Fruit fly (Drosophila melanogaster): Measurements from ENCODE around the gene Blos4.

Blos4 gene

dm6 chr3L:10922973-10923372, 44.1 kb downstream of the Blos4 start:
- no peak for TF ChIP-seq dac (GFP tag; optimal IDR thresholded peaks at IDR 0.05)
- peak; percentile 33 for TF ChIP-seq CG6808 (GFP tag; optimal IDR thresholded peaks at IDR 0.05)
- TF ChIP-seq CG6792 (GFP tag; optimal IDR thresholded peaks at IDR 0.05), result peak; percentile 16
- no peak for TF ChIP-seq vri (GFP tag; optimal IDR thresholded peaks at IDR 0.05)
- no peak for TF ChIP-seq eg (GFP tag; IDR thresholded peaks at IDR 0.05)
- peak; percentile 77 for TF ChIP-seq CG10631 (GFP tag; optimal IDR thresholded peaks at IDR 0.05)
- TF ChIP-seq CG11294 (GFP tag; IDR thresholded peaks at IDR 0.05), result no peak
- no peak for TF ChIP-seq Eip75B (GFP tag; optimal IDR thresholded peaks at IDR 0.05)
- TF ChIP-seq CG11902 (GFP tag; optimal IDR thresholded peaks at IDR 0.05), result no peak
- TF ChIP-seq CG4318 (GFP tag; optimal IDR thresholded peaks at IDR 0.05), result peak; percentile 56
- TF ChIP-seq Lpt (GFP tag; optimal IDR thresholded peaks at IDR 0.05), result no peak
- TF ChIP-seq CG16779 (tag; optimal IDR thresholded peaks at IDR 0.05), result peak; percentile 3
- no peak for TF ChIP-seq CG6854 (GFP tag; optimal IDR thresholded peaks at IDR 0.05)
- TF ChIP-seq CG8632 (GFP tag; optimal IDR thresholded peaks at IDR 0.05), result peak; percentile 31
- TF ChIP-seq net (GFP tag; optimal IDR thresholded peaks at IDR 0.05), result peak; percentile 14
- TF ChIP-seq Ets21C (GFP tag; optimal IDR thresholded peaks at IDR 0.05), result no peak
- TF ChIP-seq CG7368 (GFP tag; optimal IDR thresholded peaks at IDR 0.05), result no peak
- no peak for TF ChIP-seq lz (GFP tag; optimal IDR thresholded peaks at IDR 0.05)
- TF ChIP-seq achi (GFP tag; optimal IDR thresholded peaks at IDR 0.05), result peak; percentile 49
- TF ChIP-seq CG9139 (GFP tag; optimal IDR thresholded peaks at IDR 0.05), result no peak
- TF ChIP-seq Sox102F (GFP tag; optimal IDR thresholded peaks at IDR 0.05), result no peak
- TF ChIP-seq CG8319 (GFP tag; optimal IDR thresholded peaks at IDR 0.05), result no peak
- TF ChIP-seq OdsH (GFP tag; optimal IDR thresholded peaks at IDR 0.05), result peak; percentile 51
- TF ChIP-seq CG3919 (GFP tag; optimal IDR thresholded peaks at IDR 0.05), result no peak
- TF ChIP-seq fd85E (GFP tag; optimal IDR thresholded peaks at IDR 0.05), result no peak
- TF ChIP-seq acj6 (GFP tag; optimal IDR thresholded peaks at IDR 0.05), result peak; percentile 30
- peak; percentile 86 for TF ChIP-seq Ets96B (tag; optimal IDR thresholded peaks at IDR 0.05)
- no peak for TF ChIP-seq topi (GFP tag; optimal IDR thresholded peaks at IDR 0.05)
- TF ChIP-seq CG31627 (GFP tag; optimal IDR thresholded peaks at IDR 0.05), result no peak
- peak; percentile 76 for TF ChIP-seq CG8119 (GFP tag; IDR thresholded peaks at IDR 0.05)
- no peak for TF ChIP-seq fkh (GFP tag; optimal IDR thresholded peaks at IDR 0.05)
- peak; percentile 45 for TF ChIP-seq CG34406 (GFP tag; optimal IDR thresholded peaks at IDR 0.05)
- peak; percentile 68 for TF ChIP-seq CG15336 (GFP tag; IDR thresholded peaks at IDR 0.05)
- TF ChIP-seq Blimp-1 (GFP tag; optimal IDR thresholded peaks at IDR 0.05), result no peak
- no peak for TF ChIP-seq Met (GFP tag; optimal IDR thresholded peaks at IDR 0.05)
- TF ChIP-seq Gug (GFP tag; IDR thresholded peaks at IDR 0.05), result no peak
- TF ChIP-seq CG6163 (GFP tag; IDR thresholded peaks at IDR 0.05), result no peak
- peak; percentile 74 to 79 for TF ChIP-seq ss (GFP tag; optimal IDR thresholded peaks at IDR 0.05)
- no peak for TF ChIP-seq cyc (GFP tag; optimal IDR thresholded peaks at IDR 0.05)
- TF ChIP-seq Sox14 (GFP tag; optimal IDR thresholded peaks at IDR 0.05), result no peak
- TF ChIP-seq CG1621 (tag; optimal IDR thresholded peaks at IDR 0.05), result peak; percentile 21
- TF ChIP-seq CG3032 (tag; optimal IDR thresholded peaks at IDR 0.05), result peak; percentile 84
- TF ChIP-seq dsx (GFP tag; optimal IDR thresholded peaks at IDR 0.05; ENCODE audit: poor library complexity, severe bottlenecking), result peak; percentile 85
- TF ChIP-seq Hr38 (GFP tag; optimal IDR thresholded peaks at IDR 0.05), result no peak
- no peak for TF ChIP-seq Hr4 (GFP tag; optimal IDR thresholded peaks at IDR 0.05)
- TF ChIP-seq Smox (GFP tag; optimal IDR thresholded peaks at IDR 0.05), result no peak
- TF ChIP-seq Eip93F (GFP tag; optimal IDR thresholded peaks at IDR 0.05), result no peak
- peak; percentile 50 for TF ChIP-seq fd59A (GFP tag; optimal IDR thresholded peaks at IDR 0.05)
- TF ChIP-seq Sox15 (GFP tag; optimal IDR thresholded peaks at IDR 0.05), result no peak
- TF ChIP-seq Hr39 (GFP tag; optimal IDR thresholded peaks at IDR 0.05), result no peak
- TF ChIP-seq esn (GFP tag; optimal IDR thresholded peaks at IDR 0.05), result no peak
- TF ChIP-seq CG32006 (GFP tag; optimal IDR thresholded peaks at IDR 0.05), result peak; percentile 76
- no peak for TF ChIP-seq svp (GFP tag)
